Worm (Caenorhabditis elegans): ENCODE results near the gene kmo-1.

DNA sequence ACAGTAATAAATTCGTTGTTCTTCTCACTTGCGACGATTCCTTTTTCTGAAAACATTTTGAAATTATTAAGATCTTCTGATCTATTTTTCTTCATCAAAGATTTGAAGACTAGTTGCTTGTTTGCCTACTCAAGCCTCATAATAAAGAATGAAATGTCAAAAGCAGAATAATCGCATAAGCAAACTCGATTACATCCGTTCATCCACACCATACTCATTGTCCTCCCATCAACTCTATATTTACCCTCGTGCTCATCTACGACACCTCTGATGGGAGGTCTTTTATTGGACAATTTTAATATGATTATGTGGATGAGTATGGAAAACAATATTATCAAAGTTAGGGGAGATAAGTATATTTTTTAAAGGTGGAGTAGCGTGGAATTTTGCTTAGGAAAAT is 36.5 kb downstream of the kmo-1 start:
- TF ChIP-seq lin-39 (tag; optimal IDR thresholded peaks at IDR 0.05) (no peak), ztf-11 (tag; optimal IDR thresholded peaks at IDR 0.05) (no peak), mep-1 (tag; optimal IDR thresholded peaks at IDR 0.05) (no peak), lin-15B (tag; optimal IDR thresholded peaks at IDR 0.05) (no peak), pqm-1 (tag; optimal IDR thresholded peaks at IDR 0.05) (no peak), hlh-4 (tag; optimal IDR thresholded peaks at IDR 0.05) (no peak)

Data from whole organism, L1 larva.